Fruit fly (Drosophila melanogaster) whole organism, embryonic: Measurements from ENCODE around the gene eIF3d1.

ENCODE experiments used
- BEAF-32 ChIP-seq: fragments of 200-800 bp; sonication (Bioruptor generic); optimal IDR thresholded peaks from 3 replicates; lab custom pipeline; 2017; ENCODE audit warnings: missing biosample characterization, missing genetic modification characterization, mild to moderate bottlenecking, moderate library complexity, missing genetic modification reagents
- CG10366 ChIP-seq: fragments of 200-800 bp; sonication (Bioruptor generic); IDR thresholded peaks from 2 replicates; pipeline ENCODE4 v1.3.6; 2022; ENCODE audit warnings: missing biosample characterization, missing genetic modification characterization
- CG10431 ChIP-seq: fragments of 200-800 bp; sonication (Bioruptor generic); optimal IDR thresholded peaks from 3 replicates; lab custom pipeline; 2018; ENCODE audit warnings: missing biosample characterization, mild to moderate bottlenecking, missing genetic modification characterization
- CG11398 ChIP-seq: fragments of 200-800 bp; sonication (Bioruptor generic); optimal IDR thresholded peaks from 2 replicates; lab custom pipeline; 2016; ENCODE audit warnings: missing biosample characterization, missing genetic modification characterization
- CG11723 ChIP-seq: fragments of 200-800 bp; sonication (Bioruptor generic); optimal IDR thresholded peaks from 2 replicates; lab custom pipeline; 2017; ENCODE audit warnings: missing biosample characterization, mild to moderate bottlenecking, missing genetic modification characterization
- CG12219 ChIP-seq: fragments of 200-800 bp; sonication (Bioruptor generic); optimal IDR thresholded peaks from 3 replicates; lab custom pipeline; 2018; ENCODE audit warnings: missing biosample characterization, mild to moderate bottlenecking, missing genetic modification characterization
- CG12769 ChIP-seq: fragments of 200-800 bp; sonication (Bioruptor generic); optimal IDR thresholded peaks from 2 replicates; lab custom pipeline; 2019; ENCODE audit warnings: missing biosample characterization, mild to moderate bottlenecking, missing genetic modification characterization, moderate library complexity
- CG13123 ChIP-seq: fragments of 200-800 bp; sonication (Bioruptor generic); optimal IDR thresholded peaks from 2 replicates; lab custom pipeline; 2016; ENCODE audit warnings: missing biosample characterization, missing genetic modification characterization
- CG1529 ChIP-seq: fragments of 200-800 bp; sonication (Bioruptor generic); optimal IDR thresholded peaks from 3 replicates; lab custom pipeline; 2018; ENCODE audit warnings: missing biosample characterization, missing genetic modification characterization
- CG1603 ChIP-seq: fragments of 200-800 bp; sonication (Bioruptor generic); optimal IDR thresholded peaks from 2 replicates; lab custom pipeline; 2019; ENCODE audit warnings: missing biosample characterization, mild to moderate bottlenecking, missing genetic modification characterization, moderate library complexity
- CG2875 ChIP-seq: fragments of 200-800 bp; sonication (Bioruptor generic); optimal IDR thresholded peaks from 2 replicates; lab custom pipeline; 2017; ENCODE audit warnings: missing biosample characterization, mild to moderate bottlenecking, missing genetic modification characterization, missing genetic modification reagents
- CG31365 ChIP-seq: fragments of 200-800 bp; sonication (Bioruptor generic); optimal IDR thresholded peaks from 2 replicates; lab custom pipeline; 2018; ENCODE audit warnings: missing biosample characterization, mild to moderate bottlenecking, missing genetic modification characterization
- CG31441 ChIP-seq: fragments of 200-800 bp; sonication (Bioruptor generic); IDR thresholded peaks from 2 replicates; pipeline ENCODE4 v1.3.6; 2022; ENCODE audit warnings: missing biosample characterization, missing genetic modification characterization
- CG33213 ChIP-seq: fragments of 200-800 bp; sonication (Bioruptor generic); optimal IDR thresholded peaks from 3 replicates; lab custom pipeline; 2016; ENCODE audit warnings: missing biosample characterization, missing genetic modification characterization
- CG5245 ChIP-seq: fragments of 200-800 bp; sonication (Bioruptor generic); optimal IDR thresholded peaks from 3 replicates; lab custom pipeline; 2016; ENCODE audit warnings: missing biosample characterization, missing genetic modification characterization
- CG6654 ChIP-seq: fragments of 200-800 bp; sonication (Bioruptor generic); optimal IDR thresholded peaks from 2 replicates; lab custom pipeline; 2017; ENCODE audit warnings: missing biosample characterization, mild to moderate bottlenecking, missing genetic modification characterization
- CG6854 ChIP-seq: fragments of 200-800 bp; sonication (Bioruptor generic); optimal IDR thresholded peaks from 3 replicates; lab custom pipeline; 2017; ENCODE audit warnings: missing biosample characterization, mild to moderate bottlenecking, missing genetic modification characterization
- CG7271 ChIP-seq: fragments of 200-800 bp; sonication (Bioruptor generic); optimal IDR thresholded peaks from 2 replicates; lab custom pipeline; 2018; ENCODE audit warnings: missing biosample characterization, mild to moderate bottlenecking, missing genetic modification characterization, moderate library complexity
- CG9609 ChIP-seq: fragments of 200-800 bp; sonication (Bioruptor generic); optimal IDR thresholded peaks from 3 replicates; lab custom pipeline; 2016; ENCODE audit warnings: missing biosample characterization, missing genetic modification characterization
- CG9876 ChIP-seq: fragments of 200-800 bp; sonication (Bioruptor generic); optimal IDR thresholded peaks from 2 replicates; lab custom pipeline; 2016; ENCODE audit warnings: missing biosample characterization, missing genetic modification characterization
- D ChIP-seq, 2 experiments: fragments of 200-800 bp in 1 of 2; fragments of >200 bp in 1 of 2; sonication (Bioruptor generic) in 1 of 2; optimal IDR thresholded peaks; 2 replicates in 1 of 2; 3 replicates in 1 of 2; lab custom pipeline; 2017; ENCODE audit warnings: mild to moderate bottlenecking in 1 of 2, missing biosample characterization in 1 of 2, missing genetic modification characterization in 1 of 2, missing genetic modification reagents in 1 of 2
- Doc2 ChIP-seq: fragments of 200-800 bp; sonication (Bioruptor generic); IDR thresholded peaks from 2 replicates; pipeline ENCODE4 v1.3.6; 2022; ENCODE audit warnings: missing biosample characterization, missing genetic modification characterization
- Drgx ChIP-seq: fragments of 200-800 bp; sonication (Bioruptor generic); IDR thresholded peaks from 2 replicates; pipeline ENCODE4 v1.3.6; 2022; ENCODE audit warnings: missing biosample characterization, missing genetic modification characterization
- Eip74EF ChIP-seq, 2 experiments: fragments of 200-800 bp in 1 of 2; fragments of >200 bp in 1 of 2; sonication (Bioruptor generic) in 1 of 2; optimal IDR thresholded peaks; 2 replicates each; lab custom pipeline; 2017 to 2019; ENCODE audit warnings: missing biosample characterization in 2 of 2, missing genetic modification characterization in 2 of 2, mild to moderate bottlenecking in 1 of 2, moderate library complexity in 1 of 2
- Gug ChIP-seq: fragments of 200-800 bp; sonication (Bioruptor generic); IDR thresholded peaks from 4 replicates; pipeline ENCODE4 v1.3.6; 2022; ENCODE audit warnings: missing biosample characterization, missing genetic modification characterization
- Hey ChIP-seq: fragments of 200-800 bp; sonication (Bioruptor generic); optimal IDR thresholded peaks from 3 replicates; lab custom pipeline; 2018; ENCODE audit warnings: missing biosample characterization, mild to moderate bottlenecking, missing genetic modification characterization
- Hr3 ChIP-seq: fragments of 200-800 bp; sonication (Bioruptor generic); optimal IDR thresholded peaks from 3 replicates; lab custom pipeline; 2016; ENCODE audit warnings: missing biosample characterization, missing genetic modification characterization
- Hr51 ChIP-seq, 2 experiments: fragments of 200-800 bp; sonication (Bioruptor generic); optimal IDR thresholded peaks; 2 replicates in 1 of 2; 3 replicates in 1 of 2; lab custom pipeline; 2016 to 2018; ENCODE audit warnings: missing biosample characterization in 2 of 2, missing genetic modification characterization in 2 of 2, mild to moderate bottlenecking in 1 of 2, moderate library complexity in 1 of 2
- Med ChIP-seq: fragments of 200-800 bp; sonication (Bioruptor generic); peaks from one replicate; lab custom pipeline; 2016; ENCODE audit warnings: missing biosample characterization, missing genetic modification characterization, mild to moderate bottlenecking, inconsistent platforms, moderate library complexity
- Mes4 ChIP-seq: fragments of 200-800 bp; sonication (Bioruptor generic); optimal IDR thresholded peaks from 2 replicates; lab custom pipeline; 2016; ENCODE audit warnings: missing biosample characterization, missing genetic modification characterization
- NFAT ChIP-seq: fragments of 200-800 bp; sonication (Bioruptor generic); IDR thresholded peaks from 2 replicates; pipeline ENCODE4 v1.3.6; 2022; ENCODE audit warnings: missing biosample characterization, missing genetic modification characterization
- Nf-YB ChIP-seq: fragments of 200-800 bp; sonication (Bioruptor generic); optimal IDR thresholded peaks from 3 replicates; lab custom pipeline; 2019; ENCODE audit warnings: missing biosample characterization, mild to moderate bottlenecking, missing genetic modification characterization, moderate library complexity
- Rx ChIP-seq: fragments of 200-800 bp; sonication (Bioruptor generic); IDR thresholded peaks from 2 replicates; pipeline ENCODE4 v1.3.6; 2022; ENCODE audit warnings: missing biosample characterization, missing genetic modification characterization
- TFAM ChIP-seq: fragments of 200-800 bp; sonication (Bioruptor generic); optimal IDR thresholded peaks from 2 replicates; lab custom pipeline; 2017; ENCODE audit warnings: missing biosample characterization, missing genetic modification characterization, inconsistent platforms
- ato ChIP-seq: fragments of 200-800 bp; sonication (Bioruptor generic); IDR thresholded peaks from 2 replicates; pipeline ENCODE4 v1.3.6; 2022; ENCODE audit warnings: missing biosample characterization, missing genetic modification characterization; ENCODE audit not compliant: partially characterized antibody
- az2 ChIP-seq: fragments of 200-800 bp; sonication (Bioruptor generic); optimal IDR thresholded peaks from 3 replicates; lab custom pipeline; 2016; ENCODE audit warnings: missing biosample characterization, missing genetic modification characterization
- br ChIP-seq: fragments of >200 bp; optimal IDR thresholded peaks from 2 replicates; lab custom pipeline; 2017
- cato ChIP-seq: fragments of 200-800 bp; sonication (Bioruptor generic); optimal IDR thresholded peaks from 2 replicates; lab custom pipeline; 2016; ENCODE audit warnings: missing biosample characterization, missing genetic modification characterization, borderline replicate concordance
- gsb ChIP-seq: fragments of 200-800 bp; sonication (Bioruptor generic); IDR thresholded peaks from 2 replicates; pipeline ENCODE4 v1.3.6; 2022; ENCODE audit warnings: missing biosample characterization, missing genetic modification characterization
- jing ChIP-seq: fragments of 200-800 bp; sonication (Bioruptor generic); optimal IDR thresholded peaks from 2 replicates; lab custom pipeline; 2018; ENCODE audit warnings: missing biosample characterization, mild to moderate bottlenecking, missing genetic modification characterization
- lbe ChIP-seq: fragments of 200-800 bp; sonication (Bioruptor generic); optimal IDR thresholded peaks from 2 replicates; lab custom pipeline; 2016; ENCODE audit warnings: missing biosample characterization, mild to moderate bottlenecking, missing genetic modification characterization
- mld ChIP-seq: fragments of 200-800 bp; sonication (Bioruptor generic); IDR thresholded peaks from 3 replicates; pipeline ENCODE4 v1.3.6; 2022; ENCODE audit warnings: missing biosample characterization, missing genetic modification characterization; ENCODE audit not compliant: partially characterized antibody
- onecut ChIP-seq: fragments of 200-800 bp; sonication (Bioruptor generic); IDR thresholded peaks from 2 replicates; pipeline ENCODE4 v1.3.6; 2022; ENCODE audit warnings: missing biosample characterization, missing genetic modification characterization
- sd ChIP-seq: fragments of 200-800 bp; sonication (Bioruptor generic); optimal IDR thresholded peaks from 3 replicates; lab custom pipeline; 2018; ENCODE audit warnings: missing biosample characterization, mild to moderate bottlenecking, missing genetic modification characterization, moderate library complexity
- sna ChIP-seq: fragments of 200-800 bp; sonication (Bioruptor generic); IDR thresholded peaks from 2 replicates; pipeline ENCODE4 v1.3.6; 2022; ENCODE audit warnings: missing biosample characterization, missing genetic modification characterization; ENCODE audit not compliant: partially characterized antibody
- unpg ChIP-seq: fragments of 200-800 bp; sonication (Bioruptor generic); optimal IDR thresholded peaks from 3 replicates; lab custom pipeline; 2018; ENCODE audit warnings: missing biosample characterization, mild to moderate bottlenecking, missing genetic modification characterization, moderate library complexity
- yki ChIP-seq: fragments of >200 bp; optimal IDR thresholded peaks from 3 replicates; lab custom pipeline; 2018
- zen ChIP-seq: fragments of 200-800 bp; sonication (Bioruptor generic); optimal IDR thresholded peaks from 3 replicates; lab custom pipeline; 2018; ENCODE audit warnings: missing biosample characterization, mild to moderate bottlenecking, missing genetic modification characterization, moderate library complexity

eIF3d1 gene

DNA sequence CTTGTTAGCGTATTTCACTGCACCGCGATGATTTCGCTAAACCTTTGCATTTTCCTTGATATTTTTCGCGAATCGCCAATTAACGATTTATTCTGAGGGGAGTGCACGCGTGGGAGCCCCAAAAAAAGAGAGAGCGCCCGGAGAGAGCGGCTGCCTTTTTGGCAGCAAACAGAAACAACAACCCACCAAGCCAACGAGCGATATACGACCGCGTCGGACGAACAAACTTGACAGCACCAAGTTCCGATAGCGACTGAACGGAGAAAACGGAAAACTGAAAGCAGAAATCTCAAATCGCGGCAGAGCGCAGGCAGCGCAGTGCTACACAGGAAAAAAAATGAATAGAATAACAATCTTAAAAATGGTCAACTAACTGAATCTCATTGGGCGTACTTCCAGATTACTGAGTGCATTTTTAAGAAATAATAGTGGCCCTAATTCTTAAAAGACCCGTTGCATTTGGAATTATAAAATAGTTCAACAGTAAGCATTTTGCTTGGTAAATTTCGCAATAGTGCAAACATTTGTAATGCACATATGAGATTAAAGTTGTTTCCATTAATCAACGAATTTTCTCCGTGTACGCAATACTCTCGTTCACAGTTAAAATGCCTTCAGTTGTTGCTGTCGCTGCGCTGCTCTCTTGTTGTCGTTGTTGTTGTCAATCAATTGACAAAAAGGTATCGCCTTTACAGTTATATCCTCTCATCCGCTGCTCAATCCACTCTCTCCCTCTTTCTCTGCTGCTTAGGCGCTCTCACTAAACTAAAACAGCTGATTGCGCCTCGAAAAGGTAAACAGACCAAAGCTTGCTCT lies 10.2 kb upstream of the eIF3d1 start, which contains the start of gene CG31145 (continued):
- TF ChIP-seq yki (no peak), BEAF-32 (peak; percentile 41), Nf-YB (peak; percentile 91), Eip74EF (GFP tag; optimal IDR thresholded peaks at IDR 0.05; lab: Kevin White, UChicago) (peak in 1 of 2 experiments; percentile 100), ato (GFP tag; lab: Robert Waterston, UW) (peak; percentile 64; the same call in 1 of the 2 replicates), Rx (GFP tag; lab: Robert Waterston, UW) (peak; percentile 98), CG5245 (GFP tag; lab: Kevin White, UChicago) (peak; percentile 99), CG1529 (GFP tag; lab: Kevin White, UChicago) (peak; percentile 99), lbe (GFP tag; lab: Kevin White, UChicago) (peak; percentile 97), Med (GFP tag; lab: Kevin White, UChicago) (peak; percentile 100), CG10366 (GFP tag; lab: Robert Waterston, UW) (peak; percentile 99), cato (GFP tag; lab: Kevin White, UChicago) (peak; percentile 99), onecut (GFP tag; lab: Robert Waterston, UW) (peak; percentile 97), jing (peak; percentile 99), TFAM (peak; percentile 95), NFAT (GFP tag; lab: Robert Waterston, UW) (peak; percentile 96), CG9876 (GFP tag; lab: Kevin White, UChicago) (peak; percentile 99), CG2875 (GFP tag; lab: Kevin White, UChicago) (peak; percentile 99), CG31441 (GFP tag; lab: Robert Waterston, UW) (peak; percentile 100), CG1603 (peak; percentile 98), Mes4 (GFP tag; lab: Kevin White, UChicago) (peak; percentile 99), CG31365 (tag; lab: Kevin White, UChicago) (peak; percentile 92), Gug (GFP tag; lab: Robert Waterston, UW) (peak; percentile 98), CG11398 (peak; percentile 99), CG7271 (peak; percentile 92), Hey (tag; lab: Kevin White, UChicago) (peak; percentile 96), az2 (peak; percentile 100), br (lab: Kevin White, UChicago) (no peak), CG9609 (peak; percentile 100), CG12769 (tag; lab: Kevin White, UChicago) (peak; percentile 99), Hr3 (GFP tag; lab: Kevin White, UChicago) (peak; percentile 100), unpg (GFP tag; lab: Kevin White, UChicago) (peak; percentile 99), gsb (GFP tag; lab: Robert Waterston, UW) (peak; percentile 99), D (optimal IDR thresholded peaks at IDR 0.05; lab: Kevin White, UChicago) (no peak), D (GFP tag; optimal IDR thresholded peaks at IDR 0.05; lab: Kevin White, UChicago) (peak; percentile 100), CG6854 (GFP tag; lab: Kevin White, UChicago) (peak; percentile 99), sna (GFP tag; lab: Robert Waterston, UW) (no peak), CG11723 (peak; percentile 100), CG33213 (GFP tag; lab: Kevin White, UChicago) (peak; percentile 99), Drgx (GFP tag; lab: Robert Waterston, UW) (peak; percentile 99), mld (GFP tag; lab: Robert Waterston, UW) (peak; percentile 56; the same call in 1 of the 3 replicates), sd (tag; lab: Kevin White, UChicago) (peak; percentile 98), Doc2 (GFP tag; lab: Robert Waterston, UW) (peak; percentile 97; the same call in 1 of the 2 replicates), CG12219 (GFP tag; lab: Kevin White, UChicago) (peak; percentile 99), zen (tag; lab: Kevin White, UChicago) (peak; percentile 98), CG6654 (GFP tag; lab: Kevin White, UChicago) (peak; percentile 96), CG10431 (peak; percentile 96), Hr51 (GFP tag; optimal IDR thresholded peaks at IDR 0.05; lab: Kevin White, UChicago) (peak; percentile 99 to 100), CG13123 (GFP tag; lab: Kevin White, UChicago) (peak; percentile 98)
